Fruit fly (Drosophila melanogaster): ENCODE data around the gene spo.

dm6 chr3L:5641547-5641946 lies 49.2 kb upstream of the spo start:
- no peak for TF ChIP-seq Crg-1 (GFP tag; optimal IDR thresholded peaks at IDR 0.05)
- peak; percentile 56 for TF ChIP-seq CG12768 (GFP tag; optimal IDR thresholded peaks at IDR 0.05)
- TF ChIP-seq cnc (optimal IDR thresholded peaks at IDR 0.05) = no peak
- no peak for TF ChIP-seq bab1 (GFP tag; optimal IDR thresholded peaks at IDR 0.05)
- no peak for TF ChIP-seq Clk (GFP tag; optimal IDR thresholded peaks at IDR 0.05)
- peak; percentile 74 for TF ChIP-seq kay (GFP tag; ENCODE audit: borderline replicate concordance)
- peak; percentile 31 for TF ChIP-seq toe (GFP tag; optimal IDR thresholded peaks at IDR 0.05)
- TF ChIP-seq CG7045 (GFP tag; optimal IDR thresholded peaks at IDR 0.05) = peak; percentile 49
- no peak for TF ChIP-seq CG5204 (GFP tag; optimal IDR thresholded peaks at IDR 0.05)
- TF ChIP-seq CG7101 (tag; optimal IDR thresholded peaks at IDR 0.05) = peak; percentile 60
- TF ChIP-seq Hr96 (GFP tag; optimal IDR thresholded peaks at IDR 0.05) = peak; percentile 59
- TF ChIP-seq pad (GFP tag; optimal IDR thresholded peaks at IDR 0.05) = no peak
- TF ChIP-seq CG33017 (tag; optimal IDR thresholded peaks at IDR 0.05) = peak; percentile 34
- TF ChIP-seq CG11617 (GFP tag; optimal IDR thresholded peaks at IDR 0.05) = peak; percentile 48

Measured in whole organism, adult.